Fruit fly (Drosophila melanogaster) whole organism: Measurements from ENCODE around the gene CG43165.

Experiments
- CG8478 ChIP-seq: fragments of >200 bp; optimal IDR thresholded peaks from 2 replicates; lab custom pipeline; 2018; ENCODE audit warnings: inconsistent platforms
- Dll ChIP-seq: fragments of >200 bp; optimal IDR thresholded peaks from 2 replicates; lab custom pipeline; 2017
- pan ChIP-seq: fragments of >200 bp; optimal IDR thresholded peaks from 2 replicates; lab custom pipeline; 2017
- psq ChIP-seq: fragments of >200 bp; optimal IDR thresholded peaks from 2 replicates; lab custom pipeline; 2017
- usp ChIP-seq: fragments of >200 bp; optimal IDR thresholded peaks from 2 replicates; lab custom pipeline; 2017; ENCODE audit warnings: missing biosample characterization, missing genetic modification characterization, mixed read lengths

DNA sequence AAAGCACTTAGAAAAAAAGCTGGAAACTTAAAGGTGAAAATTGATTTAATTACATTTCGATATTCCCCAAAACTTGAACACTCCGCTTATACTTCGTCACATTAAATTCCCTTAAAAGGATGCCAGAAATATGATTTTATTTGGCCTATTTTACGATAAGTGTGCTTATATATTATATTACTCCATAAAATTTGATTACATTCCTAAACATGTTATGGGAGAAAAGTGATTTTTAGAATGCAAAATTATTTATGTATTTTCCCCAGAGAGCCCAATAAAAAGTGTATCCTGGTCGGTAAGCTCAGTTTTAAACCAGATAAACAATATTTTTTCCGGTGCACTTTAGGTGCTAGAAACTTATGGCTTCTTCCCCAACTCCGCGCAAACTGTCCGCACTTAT lies 42.9 kb upstream of the CG43165 start:
- TF ChIP-seq usp (GFP tag; lab: Kevin White, UChicago) = no peak
- no peak for TF ChIP-seq CG8478 (lab: Kevin White, UChicago)
- no peak for TF ChIP-seq pan (lab: Kevin White, UChicago)
- no peak for TF ChIP-seq psq (lab: Kevin White, UChicago)
- TF ChIP-seq Dll (lab: Kevin White, UChicago) = no peak
